Fruit fly (Drosophila melanogaster): Measurements from ENCODE around the gene CG10359.

dm6 chr3L:3638587-3639312 lies 26.8 kb downstream of the CG10359 start:
- TF ChIP-seq CG3032 (tag; optimal IDR thresholded peaks at IDR 0.05), result no peak
- TF ChIP-seq Blimp-1 (GFP tag; optimal IDR thresholded peaks at IDR 0.05), result no peak
- TF ChIP-seq net (GFP tag; optimal IDR thresholded peaks at IDR 0.05), result peak; percentile 16
- TF ChIP-seq CG10669 (GFP tag; optimal IDR thresholded peaks at IDR 0.05), result no peak
- TF ChIP-seq CG32006 (GFP tag; optimal IDR thresholded peaks at IDR 0.05), result peak; percentile 28
- TF ChIP-seq CG3919 (GFP tag; optimal IDR thresholded peaks at IDR 0.05), result no peak
- TF ChIP-seq CG11902 (GFP tag; optimal IDR thresholded peaks at IDR 0.05), result no peak
- TF ChIP-seq CG10631 (GFP tag; optimal IDR thresholded peaks at IDR 0.05), result peak; percentile 60
- TF ChIP-seq Lpt (GFP tag; optimal IDR thresholded peaks at IDR 0.05), result no peak
- peak; percentile 42 for TF ChIP-seq topi (GFP tag; optimal IDR thresholded peaks at IDR 0.05)
- no peak for TF ChIP-seq CG6808 (GFP tag; optimal IDR thresholded peaks at IDR 0.05)
- no peak for TF ChIP-seq Gug (GFP tag; IDR thresholded peaks at IDR 0.05)
